Fruit fly (Drosophila melanogaster) whole organism, embryonic: Measurements from ENCODE around the gene Wbp2.
A peak's percentile ranks its signal among the peaks of the same experiment; 100 is the strongest.

Experiments used
- CG11093 ChIP-seq: fragments of 200-800 bp; sonication (Bioruptor generic); IDR thresholded peaks from 3 replicates; pipeline ENCODE4 v1.3.6; 2022; ENCODE audit warnings: missing biosample characterization, missing genetic modification characterization
- CG11696 ChIP-seq: fragments of 200-800 bp; sonication (Bioruptor generic); IDR thresholded peaks from 2 replicates; pipeline ENCODE4 v1.3.6; 2022; ENCODE audit warnings: missing biosample characterization, missing genetic modification characterization
- CG12219 ChIP-seq: fragments of 200-800 bp; sonication (Bioruptor generic); optimal IDR thresholded peaks from 3 replicates; lab custom pipeline; 2018; ENCODE audit warnings: missing biosample characterization, mild to moderate bottlenecking, missing genetic modification characterization
- CG13287 ChIP-seq: fragments of 200-800 bp; sonication (Bioruptor generic); IDR thresholded peaks from 2 replicates; pipeline ENCODE4 v1.3.6; 2022; ENCODE audit warnings: missing biosample characterization, missing genetic modification characterization; ENCODE audit not compliant: partially characterized antibody
- CG15011 ChIP-seq: fragments of 200-800 bp; sonication (Bioruptor generic); optimal IDR thresholded peaks from 3 replicates; lab custom pipeline; 2018; ENCODE audit warnings: missing biosample characterization, mild to moderate bottlenecking, missing genetic modification characterization
- CG17802 ChIP-seq: fragments of 200-800 bp; sonication (Bioruptor generic); optimal IDR thresholded peaks from 2 replicates; lab custom pipeline; 2018; ENCODE audit warnings: missing biosample characterization, mild to moderate bottlenecking, missing genetic modification characterization, moderate library complexity
- CG18262 ChIP-seq: fragments of 200-800 bp; optimal IDR thresholded peaks from 3 replicates; lab custom pipeline; 2019; ENCODE audit warnings: missing biosample characterization, mild to moderate bottlenecking, missing genetic modification characterization, moderate library complexity
- CG32532 ChIP-seq: fragments of 200-800 bp; sonication (Bioruptor generic); IDR thresholded peaks from 2 replicates; pipeline ENCODE4 v1.3.6; 2022; ENCODE audit warnings: missing biosample characterization, missing genetic modification characterization
- CG3281 ChIP-seq: fragments of 200-800 bp; sonication (Bioruptor generic); optimal IDR thresholded peaks from 3 replicates; lab custom pipeline; 2017; ENCODE audit warnings: missing biosample characterization, mild to moderate bottlenecking, missing genetic modification characterization
- CG34224 ChIP-seq: fragments of 200-800 bp; sonication (Bioruptor generic); IDR thresholded peaks from 3 replicates; pipeline ENCODE4 v1.3.6; 2022; ENCODE audit warnings: missing biosample characterization, missing genetic modification characterization; ENCODE audit not compliant: partially characterized antibody
- CG42726 ChIP-seq: fragments of 200-800 bp; sonication (Bioruptor generic); IDR thresholded peaks from 2 replicates; pipeline ENCODE4 v1.3.6; 2022; ENCODE audit warnings: missing biosample characterization, missing genetic modification characterization; ENCODE audit not compliant: partially characterized antibody
- CG4282 ChIP-seq: fragments of 200-800 bp; sonication (Bioruptor generic); optimal IDR thresholded peaks from 2 replicates; lab custom pipeline; 2016; ENCODE audit warnings: missing biosample characterization, missing genetic modification characterization
- CG43689 ChIP-seq: fragments of 200-800 bp; sonication (Bioruptor generic); IDR thresholded peaks from 2 replicates; pipeline ENCODE4 v1.3.6; 2022; ENCODE audit warnings: missing biosample characterization, missing genetic modification characterization
- CG4707 ChIP-seq: fragments of 200-800 bp; sonication (Bioruptor generic); optimal IDR thresholded peaks from 2 replicates; lab custom pipeline; 2018; ENCODE audit warnings: missing biosample characterization, mild to moderate bottlenecking, missing genetic modification characterization, moderate library complexity
- CG6689 ChIP-seq: fragments of 200-800 bp; sonication (Bioruptor generic); IDR thresholded peaks from 2 replicates; pipeline ENCODE4 v1.3.6; 2022; ENCODE audit warnings: missing biosample characterization, missing genetic modification characterization
- CG7963 ChIP-seq: fragments of 200-800 bp; sonication (Bioruptor generic); IDR thresholded peaks from 3 replicates; pipeline ENCODE4 v1.3.6; 2022; ENCODE audit warnings: missing biosample characterization, missing genetic modification characterization; ENCODE audit not compliant: partially characterized antibody
- CG8290 ChIP-seq, 3 experiments: fragments of 200-800 bp; sonication (Bioruptor generic); optimal IDR thresholded peaks; 2 replicates each; lab custom pipeline; 2016 to 2019; ENCODE audit warnings: missing biosample characterization in 3 of 3, missing genetic modification characterization in 3 of 3, mild to moderate bottlenecking in 2 of 3, moderate library complexity in 1 of 3
- CG9876 ChIP-seq: fragments of 200-800 bp; sonication (Bioruptor generic); optimal IDR thresholded peaks from 2 replicates; lab custom pipeline; 2016; ENCODE audit warnings: missing biosample characterization, missing genetic modification characterization
- Doc3 ChIP-seq: fragments of 200-800 bp; sonication (Bioruptor generic); IDR thresholded peaks from 3 replicates; pipeline ENCODE4 v1.3.6; 2022; ENCODE audit warnings: missing biosample characterization, missing genetic modification characterization; ENCODE audit not compliant: partially characterized antibody
- Dref ChIP-seq: fragments of 200-800 bp; sonication (Bioruptor generic); IDR thresholded peaks from 2 replicates; pipeline ENCODE4 v1.3.6; 2022; ENCODE audit warnings: missing biosample characterization, missing genetic modification characterization
- Drgx ChIP-seq: fragments of 200-800 bp; sonication (Bioruptor generic); IDR thresholded peaks from 2 replicates; pipeline ENCODE4 v1.3.6; 2022; ENCODE audit warnings: missing biosample characterization, missing genetic modification characterization
- E2f2 ChIP-seq: fragments of 200-800 bp; sonication (Bioruptor generic); IDR thresholded peaks from 2 replicates; pipeline ENCODE4 v1.3.6; 2022; ENCODE audit warnings: missing biosample characterization, missing genetic modification characterization
- ERR ChIP-seq: fragments of 200-800 bp; sonication (Bioruptor generic); optimal IDR thresholded peaks from 2 replicates; lab custom pipeline; 2016; ENCODE audit warnings: missing biosample characterization, missing genetic modification characterization
- Ets97D ChIP-seq: fragments of 200-800 bp; sonication (Bioruptor generic); optimal IDR thresholded peaks from 3 replicates; lab custom pipeline; 2016; ENCODE audit warnings: missing biosample characterization, missing genetic modification characterization
- HLHmδ ChIP-seq: fragments of 200-800 bp; sonication (Bioruptor generic); optimal IDR thresholded peaks from 2 replicates; lab custom pipeline; 2018; ENCODE audit warnings: missing biosample characterization, mild to moderate bottlenecking, missing genetic modification characterization, moderate library complexity
- Hr3 ChIP-seq: fragments of 200-800 bp; sonication (Bioruptor generic); optimal IDR thresholded peaks from 3 replicates; lab custom pipeline; 2016; ENCODE audit warnings: missing biosample characterization, missing genetic modification characterization
- Med ChIP-seq: fragments of 200-800 bp; sonication (Bioruptor generic); peaks from one replicate; lab custom pipeline; 2016; ENCODE audit warnings: missing biosample characterization, missing genetic modification characterization, mild to moderate bottlenecking, inconsistent platforms, moderate library complexity
- Sox100B ChIP-seq: fragments of 200-800 bp; sonication (Bioruptor generic); optimal IDR thresholded peaks from 3 replicates; lab custom pipeline; 2018; ENCODE audit warnings: missing biosample characterization, mild to moderate bottlenecking, missing genetic modification characterization
- Xrp1 ChIP-seq: fragments of 200-800 bp; sonication (Bioruptor generic); IDR thresholded peaks from 2 replicates; pipeline ENCODE4 v1.3.6; 2022; ENCODE audit warnings: missing biosample characterization, missing genetic modification characterization
- YL-1 ChIP-seq: fragments of 200-800 bp; sonication (Bioruptor generic); optimal IDR thresholded peaks from 3 replicates; lab custom pipeline; 2017; ENCODE audit warnings: missing biosample characterization, mild to moderate bottlenecking, missing genetic modification characterization
- btn ChIP-seq: fragments of 200-800 bp; sonication (Bioruptor generic); optimal IDR thresholded peaks from 2 replicates; lab custom pipeline; 2016; ENCODE audit warnings: missing biosample characterization, missing genetic modification characterization
- crc ChIP-seq: fragments of 200-800 bp; sonication (Bioruptor generic); optimal IDR thresholded peaks from 2 replicates; lab custom pipeline; 2016; ENCODE audit warnings: missing biosample characterization, missing genetic modification characterization
- dan ChIP-seq: fragments of 200-800 bp; sonication (Bioruptor generic); IDR thresholded peaks from 2 replicates; pipeline ENCODE4 v1.3.6; 2022; ENCODE audit warnings: missing biosample characterization, missing genetic modification characterization
- dysf ChIP-seq: fragments of 200-800 bp; sonication (Bioruptor generic); IDR thresholded peaks from 3 replicates; pipeline ENCODE4 v1.3.6; 2022; ENCODE audit warnings: missing biosample characterization, missing genetic modification characterization
- emc ChIP-seq: fragments of 200-800 bp; sonication (Bioruptor generic); optimal IDR thresholded peaks from 2 replicates; lab custom pipeline; 2016; ENCODE audit warnings: missing biosample characterization, missing genetic modification characterization
- en ChIP-seq: fragments of 200-800 bp; sonication (Bioruptor generic); optimal IDR thresholded peaks from 2 replicates; lab custom pipeline; 2016; ENCODE audit warnings: missing biosample characterization, missing genetic modification characterization
- eyg ChIP-seq: fragments of 200-800 bp; sonication (Bioruptor generic); optimal IDR thresholded peaks from 3 replicates; lab custom pipeline; 2016; ENCODE audit warnings: missing biosample characterization, missing genetic modification characterization
- gcm2 ChIP-seq: fragments of 200-800 bp; sonication (Bioruptor generic); optimal IDR thresholded peaks from 2 replicates; lab custom pipeline; 2016; ENCODE audit warnings: missing biosample characterization, missing genetic modification characterization
- grn ChIP-seq: fragments of 200-800 bp; sonication (Bioruptor generic); optimal IDR thresholded peaks from 3 replicates; lab custom pipeline; 2017; ENCODE audit warnings: missing biosample characterization, missing genetic modification characterization
- mld ChIP-seq: fragments of 200-800 bp; sonication (Bioruptor generic); IDR thresholded peaks from 3 replicates; pipeline ENCODE4 v1.3.6; 2022; ENCODE audit warnings: missing biosample characterization, missing genetic modification characterization; ENCODE audit not compliant: partially characterized antibody
- nom ChIP-seq: fragments of 200-800 bp; sonication (Bioruptor generic); optimal IDR thresholded peaks from 2 replicates; lab custom pipeline; 2017; ENCODE audit warnings: missing biosample characterization, missing genetic modification characterization, mild to moderate bottlenecking, moderate library complexity, missing genetic modification reagents
- org-1 ChIP-seq: fragments of 200-800 bp; sonication (Bioruptor generic); optimal IDR thresholded peaks from 2 replicates; lab custom pipeline; 2017; ENCODE audit warnings: missing biosample characterization, missing genetic modification characterization
- otp ChIP-seq: fragments of 200-800 bp; sonication (Bioruptor generic); IDR thresholded peaks from 3 replicates; pipeline ENCODE4, ENCODE4 v1.3.6; 2022; ENCODE audit warnings: missing biosample characterization, missing genetic modification characterization
- rib ChIP-seq: fragments of 200-800 bp; sonication (Bioruptor generic); IDR thresholded peaks from 2 replicates; pipeline ENCODE4 v1.3.6; 2022; ENCODE audit warnings: missing biosample characterization, missing genetic modification characterization
- schlank ChIP-seq: fragments of 200-800 bp; sonication (Bioruptor generic); optimal IDR thresholded peaks from 2 replicates; lab custom pipeline; 2018; ENCODE audit warnings: missing biosample characterization, mild to moderate bottlenecking, missing genetic modification characterization
- shn ChIP-seq: fragments of 200-800 bp; sonication (Bioruptor generic); optimal IDR thresholded peaks from 3 replicates; lab custom pipeline; 2016; ENCODE audit warnings: missing biosample characterization, missing genetic modification characterization
- slbo ChIP-seq: fragments of 200-800 bp; sonication (Bioruptor generic); IDR thresholded peaks from 2 replicates; pipeline ENCODE4 v1.3.6; 2022; ENCODE audit warnings: missing biosample characterization, missing genetic modification characterization
- sqz ChIP-seq: fragments of 200-800 bp; sonication (Bioruptor generic); optimal IDR thresholded peaks from 3 replicates; lab custom pipeline; 2018; ENCODE audit warnings: missing biosample characterization, mild to moderate bottlenecking, missing genetic modification characterization
- tio ChIP-seq: fragments of 200-800 bp; sonication (Bioruptor generic); optimal IDR thresholded peaks from 2 replicates; lab custom pipeline; 2017; ENCODE audit warnings: missing biosample characterization, missing genetic modification characterization, inconsistent platforms
- wdn ChIP-seq: fragments of 200-800 bp; sonication (Bioruptor generic); IDR thresholded peaks from 2 replicates; pipeline ENCODE4 v1.3.6; 2022; ENCODE audit warnings: missing biosample characterization, missing genetic modification characterization
- yki ChIP-seq: fragments of >200 bp; optimal IDR thresholded peaks from 3 replicates; lab custom pipeline; 2018
- zf30C ChIP-seq: fragments of 200-800 bp; sonication (Bioruptor generic); optimal IDR thresholded peaks from 3 replicates; lab custom pipeline; 2018; ENCODE audit warnings: missing biosample characterization, mild to moderate bottlenecking, missing genetic modification characterization

Wbp2 gene

dm6 chr3L:12874211-12874610, 24.2 kb downstream of the Wbp2 start (continued):
- TF ChIP-seq ERR (GFP tag; lab: Kevin White, UChicago) (no peak), CG11093 (GFP tag; lab: Robert Waterston, UW) (no peak), schlank (tag; lab: Kevin White, UChicago) (no peak), CG11696 (GFP tag; lab: Robert Waterston, UW) (no peak), crc (GFP tag; lab: Kevin White, UChicago) (no peak), slbo (GFP tag; lab: Robert Waterston, UW) (peak; percentile 46), nom (GFP tag; lab: Kevin White, UChicago) (no peak), Sox100B (no peak), CG17802 (tag; lab: Kevin White, UChicago) (no peak), gcm2 (no peak), eyg (GFP tag; lab: Kevin White, UChicago) (no peak), dan (no peak), en (GFP tag; lab: Kevin White, UChicago) (no peak), CG34224 (GFP tag; lab: Robert Waterston, UW) (no peak), CG13287 (GFP tag; lab: Robert Waterston, UW) (no peak), zf30C (GFP tag; lab: Kevin White, UChicago) (no peak), CG3281 (GFP tag; lab: Kevin White, UChicago) (peak; percentile 42), CG6689 (GFP tag; lab: Robert Waterston, UW) (no peak), Dref (GFP tag; lab: Robert Waterston, UW) (no peak), CG18262 (tag; lab: Kevin White, UChicago) (no peak), Doc3 (no peak), Hr3 (GFP tag; lab: Kevin White, UChicago) (no peak), CG9876 (no peak), Xrp1 (GFP tag; lab: Robert Waterston, UW) (no peak), org-1 (GFP tag; lab: Kevin White, UChicago) (no peak), sqz (GFP tag; lab: Kevin White, UChicago) (no peak), CG4282 (GFP tag; lab: Kevin White, UChicago) (no peak), CG7963 (no peak), E2f2 (GFP tag; lab: Robert Waterston, UW) (no peak), btn (GFP tag; lab: Kevin White, UChicago) (no peak), CG32532 (GFP tag; lab: Robert Waterston, UW) (peak; percentile 50; the same call in 1 of the 2 replicates), YL-1 (GFP tag; lab: Kevin White, UChicago) (no peak), CG15011 (no peak), otp (GFP tag; lab: Robert Waterston, UW) (no peak), Drgx (GFP tag; lab: Robert Waterston, UW) (no peak), CG8290 (GFP tag; optimal IDR thresholded peaks at IDR 0.05; lab: Kevin White, UChicago) (no peak), CG8290 (tag; optimal IDR thresholded peaks at IDR 0.05; lab: Kevin White, UChicago) (no peak), wdn (GFP tag; lab: Robert Waterston, UW) (no peak), CG43689 (GFP tag; lab: Robert Waterston, UW) (no peak), emc (GFP tag; lab: Kevin White, UChicago) (no peak), shn (GFP tag; lab: Kevin White, UChicago) (no peak), rib (GFP tag; lab: Robert Waterston, UW) (no peak), HLHmδ (GFP tag; lab: Kevin White, UChicago) (no peak), mld (GFP tag; lab: Robert Waterston, UW) (no peak), CG4707 (GFP tag; lab: Kevin White, UChicago) (no peak), dysf (GFP tag; lab: Robert Waterston, UW) (peak; percentile 20; the same call in 1 of the 3 replicates), Med (GFP tag; lab: Kevin White, UChicago) (peak; percentile 87), CG42726 (GFP tag; lab: Robert Waterston, UW) (no peak), Ets97D (GFP tag; lab: Kevin White, UChicago) (no peak), grn (no peak), tio (GFP tag; lab: Kevin White, UChicago) (no peak), yki (lab: Kevin White, UChicago) (no peak), CG12219 (no peak)
